Worm (Caenorhabditis elegans): ENCODE measurements around the gene rpt-4.

- no peak for TF ChIP-seq W03F9.2 (tag; optimal IDR thresholded peaks at IDR 0.05)
- no peak for TF ChIP-seq him-1 (tag; optimal IDR thresholded peaks at IDR 0.05)
- TF ChIP-seq dao-5 (tag; optimal IDR thresholded peaks at IDR 0.05): no peak
Measured at ce11 chrII:75831-76230, 29.8 kb upstream of the rpt-4 start.
